Worm (Caenorhabditis elegans) whole organism, young adult: Measurements from ENCODE around the gene srlf-24.

ENCODE experiments used
- F55B11.4 ChIP-seq: sonication (generic microtip); optimal IDR thresholded peaks from 2 replicates; lab custom pipeline; 2016; ENCODE audit warnings: missing compliant biosample characterization, missing genetic modification characterization, borderline replicate concordance; ENCODE audit not compliant: insufficient read depth
- F57A8.1 ChIP-seq: fragments of 200-800 bp; sonication (Bioruptor generic); optimal IDR thresholded peaks from 2 replicates; lab custom pipeline; 2018; ENCODE audit warnings: mild to moderate bottlenecking, missing genetic modification characterization, moderate library complexity, missing compliant biosample characterization
- F57C9.4 ChIP-seq: sonication (generic microtip); optimal IDR thresholded peaks from 2 replicates; lab custom pipeline; 2017; ENCODE audit warnings: mild to moderate bottlenecking, missing genetic modification characterization, missing compliant biosample characterization
- K12H6.12 ChIP-seq: fragments of 200-800 bp; sonication (Bioruptor generic); optimal IDR thresholded peaks from 2 replicates; lab custom pipeline; 2018; ENCODE audit warnings: mild to moderate bottlenecking, missing genetic modification characterization, missing compliant biosample characterization
- Y79H2A.3 ChIP-seq: fragments of 200-800 bp; sonication (Bioruptor generic); conservative IDR thresholded peaks from 2 replicates; pipeline ENCODE4 v1.3.6; 2022; ENCODE audit warnings: missing genetic modification reagents, missing genetic modification characterization, missing compliant biosample characterization
- ama-1 ChIP-seq, 3 experiments: fragments of 150-350 bp in 1 of 3; sonication (generic microtip) in 2 of 3; optimal IDR thresholded peaks; 2 replicates each; lab custom pipeline; 2014 to 2018; ENCODE audit warnings: missing biosample characterization in 2 of 3, missing genetic modification characterization in 2 of 3, missing genetic modification reagents in 2 of 3
- aptf-2 ChIP-seq: fragments of 200-800 bp; sonication (Bioruptor generic); conservative IDR thresholded peaks from 2 replicates; pipeline ENCODE4 v1.3.6; 2022; ENCODE audit warnings: missing genetic modification reagents, missing genetic modification characterization, missing compliant biosample characterization
- bed-1 ChIP-seq: fragments of 200-800 bp; sonication (Bioruptor generic); IDR thresholded peaks from 2 replicates; pipeline ENCODE4 v1.3.6; 2022; ENCODE audit warnings: missing genetic modification reagents, missing genetic modification characterization, missing compliant biosample characterization
- ccch-3 ChIP-seq: fragments of 200-800 bp; sonication (Bioruptor generic); optimal IDR thresholded peaks from 2 replicates; lab custom pipeline; 2018; ENCODE audit warnings: mild to moderate bottlenecking, missing genetic modification characterization, missing compliant biosample characterization
- ceh-58 ChIP-seq: fragments of 200-800 bp; sonication (Bioruptor generic); IDR thresholded peaks from 2 replicates; pipeline ENCODE4 v1.3.6; 2022; ENCODE audit warnings: missing genetic modification characterization, missing compliant biosample characterization
- ceh-91 ChIP-seq: fragments of 200-800 bp; sonication (Bioruptor generic); IDR thresholded peaks from 2 replicates; pipeline ENCODE4 v1.3.6; 2022; ENCODE audit warnings: missing genetic modification reagents, missing genetic modification characterization, missing compliant biosample characterization
- chd-7 ChIP-seq: sonication (generic microtip); optimal IDR thresholded peaks from 2 replicates; lab custom pipeline; 2016; ENCODE audit warnings: mild to moderate bottlenecking, missing genetic modification characterization, moderate library complexity, missing compliant biosample characterization
- die-1 ChIP-seq: sonication (generic microtip); optimal IDR thresholded peaks from 2 replicates; lab custom pipeline; 2016; ENCODE audit warnings: missing genotype, mild to moderate bottlenecking, missing genetic modification characterization, missing compliant biosample characterization
- efl-1 ChIP-seq: fragments of 150-350 bp; optimal IDR thresholded peaks from 2 replicates; lab custom pipeline; 2014; ENCODE audit warnings: missing biosample characterization, missing genetic modification reagents, missing genetic modification characterization
- egl-44 ChIP-seq: fragments of 200-800 bp; sonication (Bioruptor generic); IDR thresholded peaks from 2 replicates; pipeline ENCODE4 v1.3.6; 2022; ENCODE audit warnings: missing genetic modification reagents, missing genetic modification characterization, missing compliant biosample characterization
- ekl-4 ChIP-seq: fragments of 200-800 bp; sonication (Bioruptor generic); IDR thresholded peaks from 2 replicates; pipeline ENCODE4 v1.3.6; 2022; ENCODE audit warnings: missing genetic modification reagents, missing genetic modification characterization, missing compliant biosample characterization
- ets-4 ChIP-seq: fragments of 200-800 bp; sonication (Bioruptor generic); optimal IDR thresholded peaks from 2 replicates; lab custom pipeline; 2018; ENCODE audit warnings: mild to moderate bottlenecking, missing genetic modification characterization, missing compliant biosample characterization
- hlh-26 ChIP-seq: fragments of 200-800 bp; sonication (Bioruptor generic); conservative IDR thresholded peaks from 2 replicates; pipeline ENCODE4 v1.3.6; 2022; ENCODE audit warnings: missing genetic modification reagents, missing genetic modification characterization, missing compliant biosample characterization
- hmg-1.2 ChIP-seq: fragments of 200-800 bp; sonication (Bioruptor generic); IDR thresholded peaks from 2 replicates; pipeline ENCODE4 v1.3.6; 2022; ENCODE audit warnings: missing genetic modification reagents, missing genetic modification characterization, missing compliant biosample characterization
- lag-1 ChIP-seq: fragments of 200-800 bp; sonication (Bioruptor generic); IDR thresholded peaks from 2 replicates; pipeline ENCODE4 v1.3.6; 2022; ENCODE audit warnings: missing genetic modification reagents, missing genetic modification characterization, missing compliant biosample characterization
- madf-3 ChIP-seq: fragments of 200-800 bp; sonication (Bioruptor generic); IDR thresholded peaks from 2 replicates; pipeline ENCODE4 v1.3.6; 2022; ENCODE audit warnings: missing genetic modification reagents, missing genetic modification characterization, missing compliant biosample characterization
- madf-8 ChIP-seq: fragments of 200-800 bp; sonication (Bioruptor generic); conservative IDR thresholded peaks from 2 replicates; pipeline ENCODE4 v1.3.6; 2022; ENCODE audit warnings: missing genetic modification reagents, missing genetic modification characterization, missing compliant biosample characterization
- rcor-1 ChIP-seq: fragments of 200-800 bp; sonication (Bioruptor generic); IDR thresholded peaks from 2 replicates; pipeline ENCODE4 v1.3.6; 2022; ENCODE audit warnings: missing genetic modification reagents, missing genetic modification characterization, missing compliant biosample characterization
- rpc-1 ChIP-seq, 2 experiments: fragments of 150-350 bp in 1 of 2; sonication (generic microtip) in 1 of 2; optimal IDR thresholded peaks; 2 replicates each; lab custom pipeline; 2014 to 2018; ENCODE audit warnings: missing biosample characterization in 1 of 2, missing genetic modification characterization in 1 of 2, missing genetic modification reagents in 1 of 2, missing genotype in 1 of 2
- snpc-1.1 ChIP-seq: sonication (generic microtip); optimal IDR thresholded peaks from 2 replicates; lab custom pipeline; 2017; ENCODE audit warnings: missing genetic modification characterization, mild to moderate bottlenecking, missing compliant biosample characterization, antibody characterized with exemption, moderate library complexity, missing genotype, missing genetic modification reagents; ENCODE audit not compliant: insufficient read depth
- snpc-3.4 ChIP-seq: sonication (generic microtip); optimal IDR thresholded peaks from 2 replicates; lab custom pipeline; 2017; ENCODE audit warnings: missing genetic modification characterization, mild to moderate bottlenecking, missing compliant biosample characterization, antibody characterized with exemption, moderate library complexity, missing genotype, missing genetic modification reagents
- snpc-4 ChIP-seq, 5 experiments: fragments of 150-350 bp in 1 of 5; sonication (generic microtip) in 4 of 5; optimal IDR thresholded peaks; 2 replicates each; lab custom pipeline; 2014 to 2018; ENCODE audit warnings: missing genetic modification characterization in 5 of 5, missing biosample characterization in 3 of 5, antibody characterized with exemption in 2 of 5, mild to moderate bottlenecking in 2 of 5, missing compliant biosample characterization in 2 of 5, missing genotype in 2 of 5, moderate library complexity in 2 of 5, missing genetic modification reagents in 1 of 5
- somi-1 ChIP-seq: fragments of 200-800 bp; sonication (Bioruptor generic); optimal IDR thresholded peaks from 2 replicates; lab custom pipeline; 2018; ENCODE audit warnings: mild to moderate bottlenecking, missing genetic modification characterization, missing compliant biosample characterization
- tbx-9 ChIP-seq: sonication (generic microtip); optimal IDR thresholded peaks from 2 replicates; lab custom pipeline; 2016; ENCODE audit warnings: borderline replicate concordance, missing genetic modification characterization, inconsistent platforms, missing compliant biosample characterization
- xnd-1 ChIP-seq: sonication (generic microtip); optimal IDR thresholded peaks from 2 replicates; lab custom pipeline; 2016; ENCODE audit warnings: missing genotype, missing genetic modification reagents, missing genetic modification characterization, missing compliant biosample characterization
- ztf-26 ChIP-seq: sonication (generic microtip); optimal IDR thresholded peaks from 2 replicates; lab custom pipeline; 2017; ENCODE audit warnings: missing genetic modification characterization, missing compliant biosample characterization
- ztf-6 ChIP-seq: fragments of 200-800 bp; sonication (Bioruptor generic); IDR thresholded peaks from 2 replicates; pipeline ENCODE4 v1.3.6; 2022; ENCODE audit warnings: missing genetic modification reagents, missing genetic modification characterization, missing compliant biosample characterization

Gene srlf-24

ce11 chrIV:11067003-11067402 is 38.6 kb downstream of the srlf-24 start, which contains the start of gene ttr-17:
Gene ttr-17 (minus strand): TSS chrIV:11067026.
- TF ChIP-seq F57C9.4 (tag; lab: Kevin White, UChicago) (no peak), Y79H2A.3 (no peak), hlh-26 (GFP tag; lab: Robert Waterston, UW) (no peak), ets-4 (no peak), ama-1 (optimal IDR thresholded peaks at IDR 0.05; lab: Kevin White, UChicago) (no peak), ama-1 (GFP tag; optimal IDR thresholded peaks at IDR 0.05; lab: Kevin White, UChicago) (no peak), efl-1 (GFP tag; lab: Kevin White, UChicago) (no peak), tbx-9 (tag; lab: Kevin White, UChicago) (no peak), snpc-4 (GFP tag; optimal IDR thresholded peaks at IDR 0.05; lab: Kevin White, UChicago) (no peak), snpc-4 (tag; optimal IDR thresholded peaks at IDR 0.05; lab: Kevin White, UChicago) (no peak), bed-1 (GFP tag; lab: Robert Waterston, UW) (no peak), rpc-1 (optimal IDR thresholded peaks at IDR 0.05; lab: Kevin White, UChicago) (no peak), rpc-1 (tag; optimal IDR thresholded peaks at IDR 0.05; lab: Kevin White, UChicago) (no peak), ekl-4 (GFP tag; lab: Robert Waterston, UW) (no peak), ztf-6 (GFP tag; lab: Robert Waterston, UW) (no peak), somi-1 (GFP tag; lab: Kevin White, UChicago) (no peak)

- TF ChIP-seq ceh-58: no peak
- no peak for TF ChIP-seq F57A8.1 (GFP tag; lab: Kevin White, UChicago)
- no peak for TF ChIP-seq xnd-1 (tag; lab: Kevin White, UChicago)
- TF ChIP-seq hmg-1.2 (GFP tag; lab: Robert Waterston, UW): no peak
- no peak for TF ChIP-seq snpc-1.1 (tag; lab: Kevin White, UChicago)
- no peak for TF ChIP-seq aptf-2 (GFP tag; lab: Robert Waterston, UW)
- TF ChIP-seq rcor-1 (GFP tag; lab: Robert Waterston, UW): no peak
- no peak for TF ChIP-seq F55B11.4 (tag; lab: Kevin White, UChicago)
- no peak for TF ChIP-seq die-1 (tag; lab: Kevin White, UChicago)
- no peak for TF ChIP-seq snpc-3.4 (tag; lab: Kevin White, UChicago)
- no peak for TF ChIP-seq ceh-91 (GFP tag; lab: Robert Waterston, UW)
- TF ChIP-seq K12H6.12 (tag; lab: Kevin White, UChicago): no peak
- TF ChIP-seq ztf-26 (tag; lab: Kevin White, UChicago): no peak
- no peak for TF ChIP-seq ccch-3 (GFP tag; lab: Kevin White, UChicago)
- TF ChIP-seq madf-8 (GFP tag; lab: Robert Waterston, UW): no peak
- no peak for TF ChIP-seq madf-3 (GFP tag; lab: Robert Waterston, UW)
- TF ChIP-seq egl-44 (GFP tag; lab: Robert Waterston, UW): no peak
- TF ChIP-seq chd-7 (tag; lab: Kevin White, UChicago): no peak
- no peak for TF ChIP-seq bed-1 (GFP tag; lab: Robert Waterston, UW)
Observed at ce11 chrIV:11063962-11064361, 41.7 kb downstream of the srlf-24 start, which contains the start of gene ttr-16. Gene ttr-16 (minus strand): TSS chrIV:11064137.

ce11 chrIV:11062984-11063613 is 42.5 kb downstream of the srlf-24 start:
- no peak for TF ChIP-seq lag-1
- TF ChIP-seq madf-3 (GFP tag; lab: Robert Waterston, UW): 0 out of 2 replicates have a peak, but pooled peaks have one; percentile 3
